Worm (Caenorhabditis elegans) whole organism, L3 larva: ENCODE measurements around the gene hhat-2.
A peak's percentile ranks its signal among the peaks of the same experiment; 100 is the strongest.

Source experiments
- ama-1 ChIP-seq: fragments of 150-350 bp; optimal IDR thresholded peaks from 2 replicates; lab custom pipeline; 2018
- elt-3 ChIP-seq, 3 experiments: fragments of 150-350 bp in 1 of 3; sonication (generic microtip) in 2 of 3; optimal IDR thresholded peaks; 2 replicates in 2 of 3; 4 replicates in 1 of 3; lab custom pipeline; 2014 to 2017; ENCODE audit warnings: missing biosample characterization in 3 of 3, missing genetic modification characterization in 3 of 3
- fos-1 ChIP-seq: fragments of 150-350 bp; optimal IDR thresholded peaks from 2 replicates; lab custom pipeline; 2014; ENCODE audit warnings: missing biosample characterization, missing genetic modification characterization
- nfya-1 ChIP-seq: sonication (generic microtip); optimal IDR thresholded peaks from 2 replicates; lab custom pipeline; 2017; ENCODE audit warnings: missing genetic modification characterization, mild to moderate bottlenecking, missing compliant biosample characterization, antibody characterized with exemption, moderate library complexity; ENCODE audit not compliant: insufficient read depth
- nhr-11 ChIP-seq: fragments of 150-350 bp; optimal IDR thresholded peaks from 2 replicates; lab custom pipeline; 2014; ENCODE audit warnings: missing biosample characterization, missing genetic modification characterization
- nhr-237 ChIP-seq: fragments of 150-350 bp; optimal IDR thresholded peaks from 2 replicates; lab custom pipeline; 2014; ENCODE audit warnings: missing biosample characterization, missing genetic modification characterization
- pqm-1 ChIP-seq: fragments of 150-350 bp; optimal IDR thresholded peaks from 2 replicates; lab custom pipeline; 2017; ENCODE audit warnings: missing biosample characterization, missing genetic modification characterization, inconsistent platforms
- skn-1 ChIP-seq: fragments of 150-350 bp; optimal IDR thresholded peaks from 2 replicates; lab custom pipeline; 2014; ENCODE audit warnings: missing biosample characterization, missing genetic modification characterization
- snpc-4 ChIP-seq: fragments of 150-350 bp; optimal IDR thresholded peaks from 2 replicates; lab custom pipeline; 2014; ENCODE audit warnings: missing biosample characterization, missing genetic modification characterization
- unc-62 ChIP-seq: fragments of 150-350 bp; sonication (generic microtip); optimal IDR thresholded peaks from 4 replicates; lab custom pipeline; 2014; ENCODE audit warnings: missing biosample characterization, missing genetic modification reagents, missing genetic modification characterization

ce11 chrIV:14876632-14877031, 47.7 kb upstream of the hhat-2 start:
- TF ChIP-seq unc-62 (GFP tag; lab: Kevin White, UChicago) = no peak
- TF ChIP-seq skn-1 (tag; lab: Kevin White, UChicago) = no peak
- TF ChIP-seq snpc-4 (tag; lab: Kevin White, UChicago) = no peak
- peak; percentile 9 for TF ChIP-seq nfya-1 (tag; lab: Kevin White, UChicago)
- TF ChIP-seq ama-1 (lab: Kevin White, UChicago) = no peak
- no peak for TF ChIP-seq elt-3 (tag; optimal IDR thresholded peaks at IDR 0.05; lab: Kevin White, UChicago)
- TF ChIP-seq nhr-237 = no peak
- no peak for TF ChIP-seq fos-1 (tag; lab: Kevin White, UChicago)
- TF ChIP-seq pqm-1 (tag; lab: Kevin White, UChicago) = no peak
- TF ChIP-seq nhr-11 (tag; lab: Kevin White, UChicago) = no peak
